Worm (Caenorhabditis elegans) whole organism, L4 larva: ENCODE data around the gene hum-5.

Source experiments
- F26F4.8 ChIP-seq: fragments of 200-800 bp; sonication (Bioruptor generic); conservative IDR thresholded peaks from 2 replicates; pipeline ENCODE4 v1.3.6; 2022; ENCODE audit warnings: missing genetic modification characterization, missing compliant biosample characterization
- F49E8.2 ChIP-seq: sonication (generic microtip); optimal IDR thresholded peaks from 2 replicates; lab custom pipeline; 2016; ENCODE audit warnings: missing compliant biosample characterization, mild to moderate bottlenecking, missing genetic modification characterization, borderline replicate concordance
- T20F7.1 ChIP-seq: fragments of 200-800 bp; sonication (Bioruptor generic); optimal IDR thresholded peaks from 2 replicates; lab custom pipeline; 2018; ENCODE audit warnings: mild to moderate bottlenecking, missing genetic modification characterization, missing compliant biosample characterization
- Y105C5A.15 ChIP-seq: fragments of 200-800 bp; sonication (Bioruptor generic); IDR thresholded peaks from 2 replicates; pipeline ENCODE4 v1.3.6; 2022; ENCODE audit warnings: missing genetic modification characterization, missing compliant biosample characterization
- Y48G9A.11 ChIP-seq: fragments of 200-800 bp; sonication (Bioruptor generic); IDR thresholded peaks from 2 replicates; pipeline ENCODE4 v1.3.6; 2022; ENCODE audit warnings: missing genetic modification reagents, missing genetic modification characterization, missing compliant biosample characterization
- Y5F2A.4 ChIP-seq: fragments of 200-800 bp; sonication (Bioruptor generic); optimal IDR thresholded peaks from 2 replicates; lab custom pipeline; 2018; ENCODE audit warnings: mild to moderate bottlenecking, missing genetic modification characterization, missing compliant biosample characterization
- Y75B8A.6 ChIP-seq: fragments of 200-800 bp; sonication (Bioruptor generic); IDR thresholded peaks from 2 replicates; pipeline ENCODE4 v1.3.6; 2022; ENCODE audit warnings: missing genetic modification reagents, missing genetic modification characterization, missing compliant biosample characterization
- aly-2 ChIP-seq: sonication (generic microtip); optimal IDR thresholded peaks from 2 replicates; lab custom pipeline; 2018; ENCODE audit warnings: missing biosample characterization, missing genetic modification characterization
- ama-1 ChIP-seq: fragments of 150-350 bp; optimal IDR thresholded peaks from 2 replicates; lab custom pipeline; 2014; ENCODE audit warnings: inconsistent platforms, mixed read lengths
- arid-1 ChIP-seq: fragments of 200-800 bp; sonication (Bioruptor generic); conservative IDR thresholded peaks from 2 replicates; pipeline ENCODE4 v1.3.6; 2022; ENCODE audit warnings: missing genetic modification reagents, missing genetic modification characterization, missing compliant biosample characterization
- ceh-28 ChIP-seq: fragments of 150-350 bp; optimal IDR thresholded peaks from 2 replicates; lab custom pipeline; 2014; ENCODE audit warnings: missing biosample characterization, missing genetic modification reagents, missing genetic modification characterization
- ceh-32 ChIP-seq: sonication (generic microtip); optimal IDR thresholded peaks from 2 replicates; lab custom pipeline; 2016; ENCODE audit warnings: mild to moderate bottlenecking, missing genetic modification characterization, missing compliant biosample characterization; ENCODE audit not compliant: poor library complexity
- ceh-82 ChIP-seq: sonication (generic microtip); optimal IDR thresholded peaks from 2 replicates; lab custom pipeline; 2017; ENCODE audit warnings: missing biosample characterization, missing genetic modification characterization
- daf-19 ChIP-seq: fragments of 200-800 bp; sonication (Bioruptor generic); conservative IDR thresholded peaks from 2 replicates; pipeline ENCODE4 v1.3.6; 2022; ENCODE audit warnings: missing genetic modification characterization, missing compliant biosample characterization
- dmd-6 ChIP-seq: fragments of 200-800 bp; sonication (Bioruptor generic); IDR thresholded peaks from 2 replicates; pipeline ENCODE4 v1.3.6; 2022; ENCODE audit warnings: missing genetic modification reagents, missing genetic modification characterization, missing compliant biosample characterization
- dmd-8 ChIP-seq: fragments of 200-800 bp; sonication (Bioruptor generic); IDR thresholded peaks from 2 replicates; pipeline ENCODE4 v1.3.6; 2022; ENCODE audit warnings: missing genetic modification characterization, missing compliant biosample characterization
- dmd-9 ChIP-seq: fragments of 200-800 bp; sonication (Bioruptor generic); IDR thresholded peaks from 2 replicates; pipeline ENCODE4 v1.3.6; 2022; ENCODE audit warnings: missing genetic modification reagents, missing genetic modification characterization, missing compliant biosample characterization
- duxl-1 ChIP-seq: sonication (generic microtip); optimal IDR thresholded peaks from 2 replicates; lab custom pipeline; 2016; ENCODE audit warnings: mild to moderate bottlenecking, missing genetic modification characterization, moderate library complexity, missing compliant biosample characterization; ENCODE audit not compliant: poor library complexity
- egl-27 ChIP-seq: sonication (generic microtip); optimal IDR thresholded peaks from 3 replicates; lab custom pipeline; 2017; ENCODE audit warnings: missing biosample characterization, missing genetic modification reagents, missing genetic modification characterization
- gei-8 ChIP-seq: fragments of 200-800 bp; sonication (Bioruptor generic); optimal IDR thresholded peaks from 2 replicates; lab custom pipeline; 2018; ENCODE audit warnings: mild to moderate bottlenecking, missing genetic modification characterization, missing compliant biosample characterization
- hif-1 ChIP-seq, 2 experiments: sonication (generic microtip); optimal IDR thresholded peaks; 2 replicates each; lab custom pipeline; 2016 to 2017; ENCODE audit warnings: missing compliant biosample characterization in 2 of 2, missing genetic modification characterization in 2 of 2, missing genetic modification reagents in 2 of 2, missing genotype in 2 of 2, mild to moderate bottlenecking in 1 of 2
- hlh-11 ChIP-seq: fragments of 200-800 bp; sonication (Bioruptor generic); optimal IDR thresholded peaks from 2 replicates; lab custom pipeline; 2018; ENCODE audit warnings: mild to moderate bottlenecking, missing genetic modification characterization, missing compliant biosample characterization
- hlh-30 ChIP-seq: sonication (generic microtip); optimal IDR thresholded peaks from 2 replicates; lab custom pipeline; 2017; ENCODE audit warnings: antibody characterized with exemption, mild to moderate bottlenecking, missing genetic modification characterization, missing compliant biosample characterization; ENCODE audit not compliant: insufficient read depth
- lin-29 ChIP-seq: fragments of 200-800 bp; sonication (Bioruptor generic); IDR thresholded peaks from 2 replicates; pipeline ENCODE4 v1.3.6; 2022; ENCODE audit warnings: missing genetic modification reagents, missing genetic modification characterization, missing compliant biosample characterization
- lin-38 ChIP-seq: fragments of 200-800 bp; sonication (Bioruptor generic); IDR thresholded peaks from 2 replicates; pipeline ENCODE4 v1.3.6; 2022; ENCODE audit warnings: missing genetic modification reagents, missing genetic modification characterization, missing compliant biosample characterization
- lsy-2 ChIP-seq, 2 experiments: fragments of 150-350 bp in 1 of 2; sonication (generic microtip) in 1 of 2; optimal IDR thresholded peaks; 2 replicates each; lab custom pipeline; 2014 to 2017; ENCODE audit warnings: missing biosample characterization in 2 of 2, missing genetic modification characterization in 2 of 2
- madf-5 ChIP-seq, 2 experiments: fragments of 200-800 bp; sonication (Bioruptor generic); IDR thresholded peaks; 2 replicates each; pipeline ENCODE4 v1.3.6; 2022; ENCODE audit warnings: missing compliant biosample characterization in 2 of 2, missing genetic modification characterization in 2 of 2
- mdl-1 ChIP-seq, 2 experiments: fragments of 150-350 bp in 1 of 2; sonication (generic microtip) in 1 of 2; optimal IDR thresholded peaks; 2 replicates each; lab custom pipeline; 2014 to 2017; ENCODE audit warnings: missing biosample characterization in 2 of 2, missing genetic modification characterization in 2 of 2
- mdt-29 ChIP-seq: fragments of 200-800 bp; sonication (Bioruptor generic); IDR thresholded peaks from 2 replicates; pipeline ENCODE4 v1.3.6; 2022; ENCODE audit warnings: missing genetic modification reagents, missing genetic modification characterization, missing compliant biosample characterization
- mep-1 ChIP-seq: fragments of 150-350 bp; sonication (generic microtip); optimal IDR thresholded peaks from 3 replicates; lab custom pipeline; 2014; ENCODE audit warnings: missing biosample characterization, missing genetic modification characterization
- nhr-102 ChIP-seq: sonication (generic microtip); optimal IDR thresholded peaks from 2 replicates; lab custom pipeline; 2016; ENCODE audit warnings: mild to moderate bottlenecking, missing genetic modification characterization, moderate library complexity, missing compliant biosample characterization
- nhr-111 ChIP-seq: fragments of 200-800 bp; sonication (Bioruptor generic); optimal IDR thresholded peaks from 2 replicates; lab custom pipeline; 2018; ENCODE audit warnings: mild to moderate bottlenecking, missing genetic modification characterization, missing compliant biosample characterization
- nhr-48 ChIP-seq: sonication (generic microtip); optimal IDR thresholded peaks from 2 replicates; lab custom pipeline; 2016; ENCODE audit warnings: mild to moderate bottlenecking, missing genetic modification characterization, missing compliant biosample characterization
- nhr-76 ChIP-seq: fragments of 150-350 bp; optimal IDR thresholded peaks from 2 replicates; lab custom pipeline; 2014; ENCODE audit warnings: missing biosample characterization, missing genetic modification characterization
- pqm-1 ChIP-seq: sonication (generic microtip); optimal IDR thresholded peaks from 2 replicates; lab custom pipeline; 2017; ENCODE audit warnings: missing biosample characterization, missing genetic modification characterization
- rbr-2 ChIP-seq: sonication (generic microtip); optimal IDR thresholded peaks from 2 replicates; lab custom pipeline; 2016; ENCODE audit warnings: missing genotype, missing genetic modification characterization, missing compliant biosample characterization
- snpc-4 ChIP-seq: fragments of 150-350 bp; optimal IDR thresholded peaks from 2 replicates; lab custom pipeline; 2014; ENCODE audit warnings: missing biosample characterization, missing genetic modification characterization
- unc-130 ChIP-seq: sonication (generic microtip); optimal IDR thresholded peaks from 2 replicates; lab custom pipeline; 2016; ENCODE audit warnings: missing genetic modification reagents, missing genetic modification characterization, missing compliant biosample characterization
- unc-62 ChIP-seq, 3 experiments: fragments of 150-350 bp in 1 of 3; sonication (generic microtip); optimal IDR thresholded peaks in 2 of 3; peaks in 1 of 3; 1 replicate in 1 of 3; 2 replicates in 2 of 3; lab custom pipeline; 2014 to 2017; ENCODE audit warnings: missing biosample characterization in 3 of 3, missing genetic modification characterization in 3 of 3, missing genetic modification reagents in 3 of 3, missing genotype in 1 of 3
- zfp-3 ChIP-seq: fragments of 200-800 bp; sonication (Bioruptor generic); conservative IDR thresholded peaks from 2 replicates; pipeline ENCODE4 v1.3.6; 2022; ENCODE audit warnings: missing genetic modification reagents, missing genetic modification characterization, missing compliant biosample characterization
- zip-11 ChIP-seq: fragments of 200-800 bp; sonication (Bioruptor generic); IDR thresholded peaks from 2 replicates; pipeline ENCODE4 v1.3.6; 2022; ENCODE audit warnings: missing genetic modification characterization, missing compliant biosample characterization
- zip-2 ChIP-seq: fragments of 150-350 bp; optimal IDR thresholded peaks from 2 replicates; lab custom pipeline; 2014; ENCODE audit warnings: missing biosample characterization, missing genetic modification characterization
- ztf-7 ChIP-seq: fragments of 150-350 bp; optimal IDR thresholded peaks from 2 replicates; lab custom pipeline; 2014; ENCODE audit warnings: missing biosample characterization, missing genetic modification characterization

hum-5 gene

ce11 chrIII:4018095-4018498, 18.5 kb downstream of the hum-5 start (continued):
- no peak for TF ChIP-seq nhr-48 (tag; lab: Kevin White, UChicago)
- TF ChIP-seq ama-1 (lab: Kevin White, UChicago): no peak
- TF ChIP-seq unc-130 (GFP tag; lab: Kevin White, UChicago): no peak
- TF ChIP-seq hlh-30: peak; percentile 50
- TF ChIP-seq Y48G9A.11 (GFP tag; lab: Robert Waterston, UW): no peak; the same call in 1 of the 2 replicates
- no peak for TF ChIP-seq arid-1
- TF ChIP-seq mep-1 (tag; lab: Kevin White, UChicago): peak; percentile 74
- TF ChIP-seq pqm-1 (tag; lab: Kevin White, UChicago): no peak
- peak; percentile 76 for TF ChIP-seq ceh-28 (tag; lab: Kevin White, UChicago)
- TF ChIP-seq lin-29 (GFP tag; lab: Robert Waterston, UW): no peak
- no peak for TF ChIP-seq nhr-111 (GFP tag; lab: Kevin White, UChicago)
- TF ChIP-seq rbr-2 (tag; lab: Kevin White, UChicago): peak; percentile 80
- TF ChIP-seq, all 104 proteins: peak for 30

DNA sequence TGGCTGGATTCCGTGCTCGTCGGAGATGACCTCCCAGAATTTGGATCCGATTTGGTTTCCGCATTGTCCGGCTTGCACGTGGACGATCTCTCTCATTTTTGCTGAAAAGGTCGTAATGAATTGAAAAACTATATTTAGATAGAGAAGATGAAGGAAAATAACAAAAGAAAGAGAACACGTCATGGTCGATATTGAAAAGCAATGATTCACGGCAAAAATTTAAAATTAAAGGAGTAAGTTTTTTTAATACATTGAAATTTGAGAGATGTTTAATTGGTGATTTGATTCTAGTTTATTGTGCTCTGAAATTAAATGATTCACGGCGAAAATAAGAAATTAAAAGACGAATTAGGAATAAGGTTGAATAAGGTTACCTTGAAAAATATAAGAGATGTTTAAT, 19.1 kb downstream of the hum-5 start, which contains the start of gene tbb-2:
Gene tbb-2 (minus strand): TSS at position 101 of the 400 bp plus-strand sequence.
- TF ChIP-seq hlh-11 (tag; lab: Kevin White, UChicago): no peak
- TF ChIP-seq lin-29 (GFP tag; lab: Robert Waterston, UW): no peak
- no peak for TF ChIP-seq nhr-111 (GFP tag; lab: Kevin White, UChicago)
- no peak for TF ChIP-seq hif-1 (tag; optimal IDR thresholded peaks at IDR 0.05; lab: Kevin White, UChicago)
- no peak for TF ChIP-seq Y48G9A.11 (GFP tag; lab: Robert Waterston, UW)
- TF ChIP-seq duxl-1 (tag; lab: Kevin White, UChicago): no peak
- no peak for TF ChIP-seq Y105C5A.15 (GFP tag; lab: Robert Waterston, UW)
- TF ChIP-seq snpc-4 (tag; lab: Kevin White, UChicago): no peak
- TF ChIP-seq, all 104 proteins: peak for 0

DNA sequence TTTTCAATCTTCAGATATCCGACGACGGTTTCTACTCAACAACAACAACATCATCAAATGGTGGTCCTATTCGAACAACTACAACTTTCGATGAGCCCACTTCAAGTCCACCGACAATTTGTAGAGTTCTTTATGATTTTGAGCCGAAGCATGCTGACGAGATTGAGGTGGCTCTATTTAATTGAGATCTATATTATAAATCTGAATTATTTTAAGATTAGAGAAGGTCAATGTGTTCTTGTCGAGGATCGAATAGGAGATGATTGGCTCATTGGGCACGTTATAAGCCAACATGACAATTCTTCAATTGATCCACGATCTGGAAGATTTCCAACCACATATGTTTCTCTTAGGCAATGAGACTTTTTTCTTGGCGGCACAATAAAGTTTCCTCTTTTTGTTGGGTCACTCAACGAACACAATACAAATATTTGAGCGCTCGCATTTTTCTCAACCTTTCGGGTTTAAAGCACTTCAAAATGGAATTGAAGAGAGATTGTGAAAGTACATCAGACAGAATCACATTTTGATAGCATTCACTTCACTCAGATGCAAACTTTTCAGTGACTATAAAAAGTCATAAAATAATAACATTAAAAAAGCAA, 21.2 kb downstream of the hum-5 start:
- TF ChIP-seq Y75B8A.6 (GFP tag; lab: Robert Waterston, UW) (0 out of 2 replicates have a peak, but pooled peaks have one; percentile 14), gei-8 (no peak), madf-5 (GFP tag; IDR thresholded peaks at IDR 0.05; lab: Robert Waterston, UW) (0 out of 4 replicates have a peak, but pooled peaks of 1 of the 2 experiments have one; percentile 7), egl-27 (tag; lab: Kevin White, UChicago) (no peak), hlh-30 (no peak), nhr-102 (tag; lab: Kevin White, UChicago) (peak; percentile 71), zfp-3 (GFP tag; lab: Robert Waterston, UW) (0 out of 2 replicates have a peak, but pooled peaks have one; percentile 17), lsy-2 (tag; optimal IDR thresholded peaks at IDR 0.05; lab: Kevin White, UChicago) (peak; percentile 4 to 21), mdl-1 (tag; optimal IDR thresholded peaks at IDR 0.05; lab: Kevin White, UChicago) (no peak), nhr-76 (tag; lab: Kevin White, UChicago) (no peak), zip-2 (tag; lab: Kevin White, UChicago) (no peak), F26F4.8 (no peak), ceh-82 (tag; lab: Kevin White, UChicago) (no peak), F49E8.2 (tag; lab: Kevin White, UChicago) (peak; percentile 85), T20F7.1 (GFP tag; lab: Kevin White, UChicago) (no peak), unc-62 (GFP tag; optimal IDR thresholded peaks at IDR 0.05 in 1 of 2; lab: Kevin White, UChicago) (no peak), unc-62 (tag; optimal IDR thresholded peaks at IDR 0.05; lab: Kevin White, UChicago) (no peak), zip-11 (GFP tag; lab: Robert Waterston, UW) (no peak), hlh-11 (tag; lab: Kevin White, UChicago) (no peak), dmd-9 (GFP tag; lab: Robert Waterston, UW) (no peak), arid-1 (peak; percentile 42), dmd-8 (GFP tag; lab: Robert Waterston, UW) (0 out of 2 replicates have a peak, but pooled peaks have one; percentile 25), lin-38 (peak; percentile 69), Y105C5A.15 (GFP tag; lab: Robert Waterston, UW) (no peak), rbr-2 (tag; lab: Kevin White, UChicago) (peak; percentile 19), Y5F2A.4 (GFP tag; lab: Kevin White, UChicago) (no peak), dmd-6 (no peak), mdt-29 (no peak), lin-29 (GFP tag; lab: Robert Waterston, UW) (no peak), ztf-7 (peak; percentile 82), duxl-1 (tag; lab: Kevin White, UChicago) (peak; percentile 63), nhr-111 (GFP tag; lab: Kevin White, UChicago) (peak; percentile 45), daf-19 (GFP tag; lab: Robert Waterston, UW) (0 out of 2 replicates have a peak, but pooled peaks have one; percentile 56), aly-2 (tag; lab: Kevin White, UChicago) (no peak), ceh-32 (tag; lab: Kevin White, UChicago) (no peak)
